Worm (Caenorhabditis elegans): ENCODE measurements around the gene srx-12.

The srx-12 gene

DNA sequence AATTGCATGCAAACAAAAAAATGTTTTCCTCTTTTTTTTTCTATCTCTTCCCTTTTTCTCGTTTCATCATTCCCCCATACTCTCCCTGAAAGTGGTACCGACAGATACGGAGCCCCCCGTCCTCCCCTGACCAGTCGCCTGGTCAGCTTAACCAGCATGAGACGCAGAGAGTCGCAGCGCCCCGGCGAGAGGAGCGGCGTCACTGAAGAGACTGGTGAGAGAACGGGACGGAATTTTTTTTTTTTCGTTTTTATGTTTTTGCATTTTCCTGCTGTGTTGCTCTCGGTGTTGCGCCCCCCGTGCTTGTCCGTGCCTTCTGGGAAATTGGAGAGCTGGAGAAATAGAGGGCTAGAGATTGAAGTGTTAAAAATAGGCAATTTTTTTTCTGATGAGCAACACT, 24.6 kb downstream of the srx-12 start (continued):
- TF ChIP-seq unc-30 (tag; optimal IDR thresholded peaks at IDR 0.05) (peak; percentile 89), zip-4 (GFP tag; optimal IDR thresholded peaks at IDR 0.05) (no peak), tbx-2 (tag; optimal IDR thresholded peaks at IDR 0.05) (peak; percentile 71), mdl-1 (tag; optimal IDR thresholded peaks at IDR 0.05) (peak in 1 of 2 experiments; percentile 64), unc-98 (GFP tag; IDR thresholded peaks at IDR 0.05) (no peak), C04F5.9 (tag; optimal IDR thresholded peaks at IDR 0.05) (peak; percentile 46), ztf-11 (tag; optimal IDR thresholded peaks at IDR 0.05) (no peak), ets-5 (GFP tag; IDR thresholded peaks at IDR 0.05) (no peak), dpl-1 (GFP tag; optimal IDR thresholded peaks at IDR 0.05) (peak in 2 of 3 experiments; percentile 8 to 37), pag-3 (tag; optimal IDR thresholded peaks at IDR 0.05; ENCODE audit: borderline replicate concordance, insufficient read depth) (peak; percentile 22), unc-130 (tag; optimal IDR thresholded peaks at IDR 0.05) (peak; percentile 49), elt-3 (tag; optimal IDR thresholded peaks at IDR 0.05) (no peak), ama-1 (optimal IDR thresholded peaks at IDR 0.05) (no peak), ceh-88 (GFP tag; IDR thresholded peaks at IDR 0.05) (no peak), hlh-17 (GFP tag; optimal IDR thresholded peaks at IDR 0.05; ENCODE audit: borderline replicate concordance) (no peak), efl-3 (GFP tag; optimal IDR thresholded peaks at IDR 0.05) (no peak), nhr-84 (tag; optimal IDR thresholded peaks at IDR 0.05) (no peak), nhr-28 (tag; optimal IDR thresholded peaks at IDR 0.05) (no peak), fkh-10 (GFP tag; optimal IDR thresholded peaks at IDR 0.05) (peak; percentile 97), lin-13 (GFP tag; optimal IDR thresholded peaks at IDR 0.05) (peak; percentile 53), lir-3 (tag; optimal IDR thresholded peaks at IDR 0.05; ENCODE audit: poor library complexity) (peak; percentile 25), C16A3.4 (tag; optimal IDR thresholded peaks at IDR 0.05) (peak; percentile 34), nhr-76 (tag; optimal IDR thresholded peaks at IDR 0.05) (no peak), lsy-2 (tag; optimal IDR thresholded peaks at IDR 0.05) (peak; percentile 73 to 83), egl-13 (tag; optimal IDR thresholded peaks at IDR 0.05) (peak; percentile 68), nhr-20 (tag; optimal IDR thresholded peaks at IDR 0.05) (peak; percentile 22), mab-9 (GFP tag; IDR thresholded peaks at IDR 0.05) (no peak), ceh-90 (tag; optimal IDR thresholded peaks at IDR 0.05) (no peak), alr-1 (tag; optimal IDR thresholded peaks at IDR 0.05; ENCODE audit: borderline replicate concordance) (no peak), hlh-4 (tag; optimal IDR thresholded peaks at IDR 0.05) (no peak), fkh-8 (tag; optimal IDR thresholded peaks at IDR 0.05) (peak; percentile 94), mef-2 (tag; optimal IDR thresholded peaks at IDR 0.05) (no peak), aha-1 (tag; optimal IDR thresholded peaks at IDR 0.05) (no peak), Y116A8C.19 (tag; optimal IDR thresholded peaks at IDR 0.05; ENCODE audit: borderline replicate concordance) (no peak), nhr-237 (tag; optimal IDR thresholded peaks at IDR 0.05) (no peak), nhr-77 (tag; optimal IDR thresholded peaks at IDR 0.05) (peak; percentile 77)

ce11 chrIV:1074069-1074468, 28.3 kb downstream of the srx-12 start:
- TF ChIP-seq blmp-1 (tag; optimal IDR thresholded peaks at IDR 0.05) (peak; percentile 92), vab-15 (tag; optimal IDR thresholded peaks at IDR 0.05) (no peak)

DNA sequence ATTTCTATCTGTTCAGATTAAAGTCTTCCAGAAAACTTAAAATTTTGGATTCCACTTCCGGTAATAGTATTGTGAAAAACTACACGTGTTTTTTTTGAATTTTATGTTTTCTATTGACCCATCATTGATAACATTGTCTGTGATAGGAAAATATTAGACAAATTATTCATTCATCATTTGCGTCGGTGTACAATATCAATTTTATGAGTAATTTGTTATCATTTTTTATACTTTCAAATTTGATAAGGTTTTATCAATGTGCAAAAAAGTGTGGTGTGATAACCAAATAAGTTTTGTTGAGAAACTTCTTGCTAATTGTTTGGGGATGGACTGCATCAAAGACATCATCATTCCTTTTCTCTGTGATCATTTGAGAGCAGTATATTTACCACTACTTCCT, 29.7 kb downstream of the srx-12 start:
- TF ChIP-seq tlp-1 (tag; optimal IDR thresholded peaks at IDR 0.05): peak; percentile 52
- peak; percentile 52 for TF ChIP-seq jun-1 (tag; optimal IDR thresholded peaks at IDR 0.05)
- peak; percentile 88 for TF ChIP-seq elt-2 (tag; optimal IDR thresholded peaks at IDR 0.05)
- TF ChIP-seq fkh-4 (tag; optimal IDR thresholded peaks at IDR 0.05; ENCODE audit: borderline replicate concordance): no peak
- peak; percentile 76 for TF ChIP-seq pqm-1 (tag; optimal IDR thresholded peaks at IDR 0.05)
